Worm (Caenorhabditis elegans): ENCODE measurements around the gene syx-16.

The syx-16 gene

DNA sequence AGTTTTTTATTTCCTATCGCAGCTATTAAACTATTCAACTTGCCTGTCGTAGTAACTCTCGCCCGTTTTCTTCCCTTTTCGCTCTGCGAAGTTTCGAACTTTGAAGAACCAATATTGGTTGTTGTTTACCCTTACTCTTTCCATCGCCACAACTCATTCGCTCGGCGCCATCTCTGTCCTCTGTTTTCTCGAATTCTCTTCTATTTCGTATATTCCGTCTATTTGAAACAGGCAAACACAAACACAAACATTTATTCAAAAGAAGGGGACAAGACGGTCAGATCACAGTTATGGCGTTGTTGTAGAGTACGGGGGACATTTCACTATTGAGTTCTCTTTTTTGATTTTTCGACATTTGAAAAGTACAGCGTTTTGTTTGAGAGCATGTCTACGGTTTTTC, 13.9 kb upstream of the syx-16 start:
- no peak for TF ChIP-seq nhr-76 (tag; optimal IDR thresholded peaks at IDR 0.05)
- peak; percentile 97 for TF ChIP-seq pha-4 (tag; optimal IDR thresholded peaks at IDR 0.05)

DNA sequence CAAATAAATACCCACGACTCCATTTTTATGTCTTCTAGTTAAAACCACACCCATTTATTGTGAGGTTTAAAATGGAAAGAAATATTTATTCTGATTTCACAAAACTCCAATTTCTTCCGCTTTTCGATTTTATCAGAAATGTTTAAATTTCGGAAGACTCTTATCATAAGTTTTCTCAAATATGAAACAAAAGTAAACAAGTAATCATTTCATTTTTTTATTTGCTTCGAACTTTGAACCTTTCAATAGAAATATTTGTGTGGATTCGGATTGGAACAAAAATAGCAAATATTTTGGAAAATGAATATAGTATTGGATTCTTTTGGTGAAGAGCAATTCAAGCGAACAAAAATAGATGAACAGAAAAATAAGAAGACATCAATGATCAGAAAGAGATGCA, 12.9 kb upstream of the syx-16 start:
- TF ChIP-seq fkh-2 (tag; optimal IDR thresholded peaks at IDR 0.05) (no peak), skn-1 (tag; optimal IDR thresholded peaks at IDR 0.05) (no peak), lsy-12 (tag; optimal IDR thresholded peaks at IDR 0.05) (no peak), pha-4 (tag; optimal IDR thresholded peaks at IDR 0.05) (peak; percentile 91), ZK546.5 (tag; optimal IDR thresholded peaks at IDR 0.05) (no peak), ceh-82 (tag; optimal IDR thresholded peaks at IDR 0.05) (no peak)

- TF ChIP-seq nhr-77 (tag; optimal IDR thresholded peaks at IDR 0.05): no peak
- TF ChIP-seq lin-39 (tag; optimal IDR thresholded peaks at IDR 0.05): peak; percentile 15
Observed at ce11 chrIII:5218687-5219086, 9.8 kb upstream of the syx-16 start, which contains the start of gene ZC155.2. TSS of gene ZC155.2 (plus strand) at chrIII:5218987.

DNA sequence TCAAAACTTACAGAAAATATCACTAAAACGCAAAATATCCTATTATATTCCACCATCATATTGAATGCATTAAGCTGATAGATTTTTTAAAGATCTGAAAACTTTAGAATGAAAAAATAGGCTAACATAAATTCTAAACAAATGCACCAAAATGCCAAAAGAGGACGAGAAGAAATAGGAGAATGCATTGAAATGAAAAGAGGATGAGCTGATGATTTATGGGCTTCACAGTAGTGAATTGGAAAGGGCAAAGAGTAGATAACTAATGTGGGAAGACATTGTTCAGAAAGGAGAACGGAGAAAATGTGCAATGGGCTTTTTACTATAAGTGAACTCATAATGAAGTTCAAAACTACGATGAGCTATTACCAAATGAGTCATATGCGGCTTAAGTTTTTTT, 8.6 kb upstream of the syx-16 start, which contains the start of gene cutl-19:
Gene cutl-19 (minus strand): TSS at position 101 of the 400 bp plus-strand sequence.
- TF ChIP-seq fkh-2 (tag; optimal IDR thresholded peaks at IDR 0.05) (no peak), sea-2 (GFP tag; optimal IDR thresholded peaks at IDR 0.05) (no peak), nhr-77 (tag; optimal IDR thresholded peaks at IDR 0.05) (no peak), nhr-11 (tag; optimal IDR thresholded peaks at IDR 0.05) (no peak), nhr-76 (tag; optimal IDR thresholded peaks at IDR 0.05) (no peak), ceh-16 (tag; optimal IDR thresholded peaks at IDR 0.05) (no peak), ztf-11 (tag; optimal IDR thresholded peaks at IDR 0.05) (no peak), elt-3 (tag; optimal IDR thresholded peaks at IDR 0.05) (no peak), nhr-28 (tag; optimal IDR thresholded peaks at IDR 0.05) (no peak), daf-12 (tag; optimal IDR thresholded peaks at IDR 0.05) (no peak), fkh-10 (GFP tag; optimal IDR thresholded peaks at IDR 0.05) (no peak), skn-1 (tag; optimal IDR thresholded peaks at IDR 0.05) (no peak), ceh-82 (tag; optimal IDR thresholded peaks at IDR 0.05) (no peak), ztf-4 (tag; optimal IDR thresholded peaks at IDR 0.05) (no peak), lin-39 (tag; optimal IDR thresholded peaks at IDR 0.05) (no peak), nhr-237 (tag; optimal IDR thresholded peaks at IDR 0.05) (no peak), egl-27 (tag; optimal IDR thresholded peaks at IDR 0.05) (no peak), mdl-1 (tag; optimal IDR thresholded peaks at IDR 0.05) (no peak)

- TF ChIP-seq snpc-4 (tag; optimal IDR thresholded peaks at IDR 0.05) (no peak), nhr-28 (tag; optimal IDR thresholded peaks at IDR 0.05) (no peak), ceh-16 (tag; optimal IDR thresholded peaks at IDR 0.05) (no peak), lin-39 (tag; optimal IDR thresholded peaks at IDR 0.05) (no peak), fkh-10 (GFP tag; optimal IDR thresholded peaks at IDR 0.05) (no peak), unc-39 (tag; optimal IDR thresholded peaks at IDR 0.05) (no peak), unc-62 (GFP tag; optimal IDR thresholded peaks at IDR 0.05) (no peak), elt-2 (tag; optimal IDR thresholded peaks at IDR 0.05) (no peak)
Observed at ce11 chrIII:5215375-5215774, 6.5 kb upstream of the syx-16 start, which contains the start of gene ZC155.4. TSS of gene ZC155.4 (minus strand) at chrIII:5215475.

- TF ChIP-seq R02D3.7 (tag; optimal IDR thresholded peaks at IDR 0.05) (no peak), nhr-23 (tag; optimal IDR thresholded peaks at IDR 0.05) (no peak), hmg-11 (tag; optimal IDR thresholded peaks at IDR 0.05) (no peak), nhr-67 (tag; optimal IDR thresholded peaks at IDR 0.05) (no peak), unc-62 (GFP tag; optimal IDR thresholded peaks at IDR 0.05) (no peak), ceh-9 (tag; optimal IDR thresholded peaks at IDR 0.05) (no peak), egl-5 (tag; optimal IDR thresholded peaks at IDR 0.05) (no peak), lin-15B (tag; optimal IDR thresholded peaks at IDR 0.05) (no peak), snpc-4 (tag; optimal IDR thresholded peaks at IDR 0.05) (no peak), lin-39 (tag; optimal IDR thresholded peaks at IDR 0.05) (no peak), egl-27 (tag; optimal IDR thresholded peaks at IDR 0.05) (no peak), mdl-1 (tag; optimal IDR thresholded peaks at IDR 0.05) (no peak), skn-1 (tag; optimal IDR thresholded peaks at IDR 0.05) (no peak), elt-2 (tag; optimal IDR thresholded peaks at IDR 0.05) (no peak), sea-2 (GFP tag; optimal IDR thresholded peaks at IDR 0.05) (no peak), mml-1 (tag; optimal IDR thresholded peaks at IDR 0.05) (no peak), fkh-10 (GFP tag; optimal IDR thresholded peaks at IDR 0.05) (no peak), ztf-11 (tag; optimal IDR thresholded peaks at IDR 0.05) (no peak)
Observed at ce11 chrIII:5214162-5214561, 5.3 kb upstream of the syx-16 start.
